Fruit fly (Drosophila melanogaster) whole organism, embryonic: ENCODE measurements around the gene CG43895.

Experiments
- Bdp1 ChIP-seq: fragments of 200-800 bp; sonication (Bioruptor generic); optimal IDR thresholded peaks from 3 replicates; lab custom pipeline; 2016; ENCODE audit warnings: missing biosample characterization, missing genetic modification characterization
- CG1024 ChIP-seq: fragments of 200-800 bp; sonication (Bioruptor generic); IDR thresholded peaks from 2 replicates; pipeline ENCODE4 v1.3.6; 2022; ENCODE audit warnings: missing biosample characterization, missing genetic modification characterization
- CG10462 ChIP-seq: fragments of 200-800 bp; sonication (Bioruptor generic); optimal IDR thresholded peaks from 2 replicates; lab custom pipeline; 2016; ENCODE audit warnings: missing biosample characterization, missing genetic modification characterization
- CG11093 ChIP-seq: fragments of 200-800 bp; sonication (Bioruptor generic); IDR thresholded peaks from 3 replicates; pipeline ENCODE4 v1.3.6; 2022; ENCODE audit warnings: missing biosample characterization, missing genetic modification characterization
- CG11398 ChIP-seq: fragments of 200-800 bp; sonication (Bioruptor generic); optimal IDR thresholded peaks from 2 replicates; lab custom pipeline; 2016; ENCODE audit warnings: missing biosample characterization, missing genetic modification characterization
- CG12744 ChIP-seq: fragments of 200-800 bp; sonication (Bioruptor generic); optimal IDR thresholded peaks from 2 replicates; lab custom pipeline; 2016; ENCODE audit warnings: missing biosample characterization, missing genetic modification characterization
- CG13287 ChIP-seq: fragments of 200-800 bp; sonication (Bioruptor generic); IDR thresholded peaks from 2 replicates; pipeline ENCODE4 v1.3.6; 2022; ENCODE audit warnings: missing biosample characterization, missing genetic modification characterization; ENCODE audit not compliant: partially characterized antibody
- CG14014 ChIP-seq: fragments of 200-800 bp; sonication (Bioruptor generic); IDR thresholded peaks from 2 replicates; pipeline ENCODE4 v1.3.6; 2022; ENCODE audit warnings: missing biosample characterization, missing genetic modification characterization
- CG1602 ChIP-seq: fragments of 200-800 bp; sonication (Bioruptor generic); optimal IDR thresholded peaks from 3 replicates; lab custom pipeline; 2016; ENCODE audit warnings: missing biosample characterization, missing genetic modification characterization
- CG17361 ChIP-seq: fragments of 200-800 bp; sonication (Bioruptor generic); IDR thresholded peaks from 3 replicates; pipeline ENCODE4 v1.3.6; 2022; ENCODE audit warnings: missing biosample characterization, missing genetic modification characterization
- CG2116 ChIP-seq: fragments of 200-800 bp; sonication (Bioruptor generic); optimal IDR thresholded peaks from 3 replicates; lab custom pipeline; 2018; ENCODE audit warnings: missing biosample characterization, mild to moderate bottlenecking, missing genetic modification characterization
- CG2199 ChIP-seq: fragments of 200-800 bp; sonication (Bioruptor generic); IDR thresholded peaks from 3 replicates; pipeline ENCODE4 v1.3.6; 2022; ENCODE audit warnings: missing biosample characterization, missing genetic modification characterization
- CG31441 ChIP-seq: fragments of 200-800 bp; sonication (Bioruptor generic); IDR thresholded peaks from 2 replicates; pipeline ENCODE4 v1.3.6; 2022; ENCODE audit warnings: missing biosample characterization, missing genetic modification characterization
- CG32767 ChIP-seq: fragments of 200-800 bp; sonication (Bioruptor generic); IDR thresholded peaks from 2 replicates; pipeline ENCODE4 v1.3.6; 2022; ENCODE audit warnings: missing biosample characterization, missing genetic modification characterization
- CG4282 ChIP-seq: fragments of 200-800 bp; sonication (Bioruptor generic); optimal IDR thresholded peaks from 2 replicates; lab custom pipeline; 2016; ENCODE audit warnings: missing biosample characterization, missing genetic modification characterization
- CG6689 ChIP-seq: fragments of 200-800 bp; sonication (Bioruptor generic); IDR thresholded peaks from 2 replicates; pipeline ENCODE4 v1.3.6; 2022; ENCODE audit warnings: missing biosample characterization, missing genetic modification characterization
- CG8290 ChIP-seq, 3 experiments: fragments of 200-800 bp; sonication (Bioruptor generic); optimal IDR thresholded peaks; 2 replicates each; lab custom pipeline; 2016 to 2019; ENCODE audit warnings: missing biosample characterization in 3 of 3, missing genetic modification characterization in 3 of 3, mild to moderate bottlenecking in 2 of 3, moderate library complexity in 1 of 3
- Dll ChIP-seq: fragments of 200-800 bp; sonication (Bioruptor generic); IDR thresholded peaks from 4 replicates; pipeline ENCODE4 v1.3.6; 2022; ENCODE audit warnings: missing biosample characterization, missing genetic modification characterization; ENCODE audit not compliant: partially characterized antibody
- GATAe ChIP-seq: fragments of 200-800 bp; sonication (Bioruptor generic); conservative IDR thresholded peaks from 2 replicates; pipeline ENCODE4 v1.3.6; 2022; ENCODE audit warnings: missing biosample characterization, missing genetic modification characterization
- HHEX ChIP-seq: fragments of 200-800 bp; sonication (Bioruptor generic); optimal IDR thresholded peaks from 3 replicates; lab custom pipeline; 2017; ENCODE audit warnings: missing biosample characterization, mild to moderate bottlenecking, missing genetic modification characterization, missing genetic modification reagents
- HLH54F ChIP-seq: fragments of 200-800 bp; sonication (Bioruptor generic); optimal IDR thresholded peaks from 3 replicates; lab custom pipeline; 2016; ENCODE audit warnings: missing biosample characterization, missing genetic modification characterization
- Lhr ChIP-seq: fragments of 200-800 bp; sonication (Bioruptor generic); optimal IDR thresholded peaks from 3 replicates; lab custom pipeline; 2017; ENCODE audit warnings: mild to moderate bottlenecking, missing biosample characterization, missing genetic modification reagents, missing genetic modification characterization
- MBD-R2 ChIP-seq: fragments of 200-800 bp; sonication (Bioruptor generic); IDR thresholded peaks from 2 replicates; pipeline ENCODE4 v1.3.6; 2022; ENCODE audit warnings: missing biosample characterization, missing genetic modification characterization
- Neu2 ChIP-seq: fragments of 200-800 bp; sonication (Bioruptor generic); optimal IDR thresholded peaks from 3 replicates; lab custom pipeline; 2016; ENCODE audit warnings: missing biosample characterization, missing genetic modification characterization, borderline replicate concordance
- Oaz ChIP-seq: fragments of 200-800 bp; sonication (Bioruptor generic); IDR thresholded peaks from 2 replicates; pipeline ENCODE4 v1.3.6; 2022; ENCODE audit warnings: missing biosample characterization, missing genetic modification characterization
- Six4 ChIP-seq: fragments of 200-800 bp; sonication (Bioruptor generic); optimal IDR thresholded peaks from 2 replicates; lab custom pipeline; 2016; ENCODE audit warnings: missing biosample characterization, missing genetic modification characterization
- Sox102F ChIP-seq: fragments of 200-800 bp; sonication (Bioruptor generic); optimal IDR thresholded peaks from 2 replicates; lab custom pipeline; 2018; ENCODE audit warnings: missing biosample characterization, mild to moderate bottlenecking, missing genetic modification characterization, moderate library complexity
- TFAM ChIP-seq: fragments of 200-800 bp; sonication (Bioruptor generic); optimal IDR thresholded peaks from 2 replicates; lab custom pipeline; 2017; ENCODE audit warnings: missing biosample characterization, missing genetic modification characterization, inconsistent platforms
- Xbp1 ChIP-seq: fragments of 200-800 bp; sonication (Bioruptor generic); optimal IDR thresholded peaks from 3 replicates; lab custom pipeline; 2016; ENCODE audit warnings: missing biosample characterization, mild to moderate bottlenecking, missing genetic modification characterization
- al ChIP-seq: fragments of 200-800 bp; sonication (Bioruptor generic); IDR thresholded peaks from 2 replicates; pipeline ENCODE4 v1.3.6; 2022; ENCODE audit warnings: missing biosample characterization, missing genetic modification characterization
- ato ChIP-seq: fragments of 200-800 bp; sonication (Bioruptor generic); IDR thresholded peaks from 2 replicates; pipeline ENCODE4 v1.3.6; 2022; ENCODE audit warnings: missing biosample characterization, missing genetic modification characterization; ENCODE audit not compliant: partially characterized antibody
- bowl ChIP-seq: fragments of 200-800 bp; sonication (Bioruptor generic); IDR thresholded peaks from 2 replicates; pipeline ENCODE4 v1.3.6; 2022; ENCODE audit warnings: missing biosample characterization, missing genetic modification characterization
- chn ChIP-seq: fragments of 200-800 bp; sonication (Bioruptor generic); optimal IDR thresholded peaks from 2 replicates; lab custom pipeline; 2016; ENCODE audit warnings: missing biosample characterization, missing genetic modification characterization
- gsb ChIP-seq: fragments of 200-800 bp; sonication (Bioruptor generic); IDR thresholded peaks from 2 replicates; pipeline ENCODE4 v1.3.6; 2022; ENCODE audit warnings: missing biosample characterization, missing genetic modification characterization
- gsb-n ChIP-seq: fragments of 200-800 bp; sonication (Bioruptor generic); optimal IDR thresholded peaks from 3 replicates; lab custom pipeline; 2018; ENCODE audit warnings: missing biosample characterization, mild to moderate bottlenecking, missing genetic modification characterization
- knrl ChIP-seq: fragments of 200-800 bp; sonication (Bioruptor generic); IDR thresholded peaks from 3 replicates; pipeline ENCODE4 v1.3.6; 2022; ENCODE audit warnings: missing biosample characterization, missing genetic modification characterization; ENCODE audit not compliant: partially characterized antibody
- mld ChIP-seq: fragments of 200-800 bp; sonication (Bioruptor generic); IDR thresholded peaks from 3 replicates; pipeline ENCODE4 v1.3.6; 2022; ENCODE audit warnings: missing biosample characterization, missing genetic modification characterization; ENCODE audit not compliant: partially characterized antibody
- pum ChIP-seq: fragments of 200-800 bp; sonication (Bioruptor generic); optimal IDR thresholded peaks from 2 replicates; lab custom pipeline; 2016; ENCODE audit warnings: missing biosample characterization, missing genetic modification characterization
- pzg ChIP-seq: fragments of 200-800 bp; sonication (Bioruptor generic); optimal IDR thresholded peaks from 3 replicates; lab custom pipeline; 2018; ENCODE audit warnings: missing biosample characterization, mild to moderate bottlenecking, missing genetic modification characterization, moderate library complexity
- row ChIP-seq: fragments of 200-800 bp; sonication (Bioruptor generic); IDR thresholded peaks from 3 replicates; pipeline ENCODE4 v1.3.6; 2022; ENCODE audit warnings: missing biosample characterization, missing genetic modification characterization
- sisA ChIP-seq: fragments of 200-800 bp; sonication (Bioruptor generic); IDR thresholded peaks from 2 replicates; pipeline ENCODE4 v1.3.6; 2022; ENCODE audit warnings: missing biosample characterization, missing genetic modification characterization
- ssp ChIP-seq: fragments of 200-800 bp; sonication (Bioruptor generic); IDR thresholded peaks from 2 replicates; pipeline ENCODE4 v1.3.6; 2022; ENCODE audit warnings: missing biosample characterization, missing genetic modification characterization
- stwl ChIP-seq: fragments of 200-800 bp; sonication (Bioruptor generic); optimal IDR thresholded peaks from 3 replicates; lab custom pipeline; 2018; ENCODE audit warnings: missing biosample characterization, mild to moderate bottlenecking, missing genetic modification characterization, moderate library complexity
- sug ChIP-seq: fragments of 200-800 bp; optimal IDR thresholded peaks from 2 replicates; lab custom pipeline; 2019; ENCODE audit warnings: missing biosample characterization, mild to moderate bottlenecking, missing genetic modification characterization, moderate library complexity
- tin ChIP-seq: fragments of 200-800 bp; sonication (Bioruptor generic); optimal IDR thresholded peaks from 3 replicates; lab custom pipeline; 2016; ENCODE audit warnings: missing biosample characterization, missing genetic modification characterization
- trem ChIP-seq: fragments of 200-800 bp; optimal IDR thresholded peaks from 3 replicates; lab custom pipeline; 2019; ENCODE audit warnings: missing biosample characterization, mild to moderate bottlenecking, missing genetic modification characterization, moderate library complexity
- usp ChIP-seq: fragments of >200 bp; optimal IDR thresholded peaks from 2 replicates; lab custom pipeline; 2017; ENCODE audit warnings: missing biosample characterization, missing genetic modification characterization
- wek ChIP-seq: fragments of 200-800 bp; sonication (Bioruptor generic); optimal IDR thresholded peaks from 3 replicates; lab custom pipeline; 2018; ENCODE audit warnings: missing biosample characterization, mild to moderate bottlenecking, missing genetic modification characterization, moderate library complexity
- z ChIP-seq: fragments of 200-800 bp; sonication (Bioruptor generic); IDR thresholded peaks from 3 replicates; pipeline ENCODE4 v1.3.6; 2022; ENCODE audit warnings: missing biosample characterization, missing genetic modification characterization
- zfh2 ChIP-seq: fragments of 200-800 bp; sonication (Bioruptor generic); optimal IDR thresholded peaks from 2 replicates; lab custom pipeline; 2016; ENCODE audit warnings: missing biosample characterization, missing genetic modification characterization

The CG43895 gene

dm6 chr3L:21823236-21823635 lies 9.7 kb upstream of the CG43895 start, which contains the start of gene CG7407 (continued):
- TF ChIP-seq ato (GFP tag; lab: Robert Waterston, UW) = no peak
- TF ChIP-seq Oaz (GFP tag; lab: Robert Waterston, UW) = no peak
- TF ChIP-seq CG31441 (GFP tag; lab: Robert Waterston, UW) = no peak
- peak; percentile 52 for TF ChIP-seq stwl (tag; lab: Kevin White, UChicago)
- TF ChIP-seq sug (tag; lab: Kevin White, UChicago) = no peak
- TF ChIP-seq sisA = no peak
- no peak for TF ChIP-seq al
- peak; percentile 48; the same call in 1 of the 3 replicates for TF ChIP-seq row (GFP tag; lab: Robert Waterston, UW)
- TF ChIP-seq chn (GFP tag; lab: Kevin White, UChicago) = no peak
- TF ChIP-seq HHEX (GFP tag; lab: Kevin White, UChicago) = no peak
- TF ChIP-seq Lhr (GFP tag; lab: Kevin White, UChicago) = peak; percentile 0
- no peak for TF ChIP-seq CG14014 (GFP tag; lab: Robert Waterston, UW)
- TF ChIP-seq pzg (GFP tag; lab: Kevin White, UChicago) = peak; percentile 32
- TF ChIP-seq Bdp1 (GFP tag; lab: Kevin White, UChicago) = no peak
- TF ChIP-seq CG13287 (GFP tag; lab: Robert Waterston, UW) = peak; percentile 31; the same call in 1 of the 2 replicates

- no peak for TF ChIP-seq GATAe
- TF ChIP-seq CG32767 (GFP tag; lab: Robert Waterston, UW) = no peak
- TF ChIP-seq MBD-R2 (GFP tag; lab: Robert Waterston, UW) = peak; percentile 85
- 0 out of 2 replicates have a peak, but pooled peaks have one; percentile 19 for TF ChIP-seq CG6689
- peak; percentile 22 for TF ChIP-seq tin (GFP tag; lab: Kevin White, UChicago)
- no peak for TF ChIP-seq CG10462 (GFP tag; lab: Kevin White, UChicago)
- peak; percentile 47 for TF ChIP-seq Six4
- no peak for TF ChIP-seq z (GFP tag; lab: Robert Waterston, UW)
- TF ChIP-seq zfh2 (GFP tag; lab: Kevin White, UChicago) = peak; percentile 37
- peak; percentile 5 for TF ChIP-seq CG8290 (GFP tag; optimal IDR thresholded peaks at IDR 0.05; lab: Kevin White, UChicago)
- TF ChIP-seq CG8290 (tag; optimal IDR thresholded peaks at IDR 0.05; lab: Kevin White, UChicago) = no peak
- TF ChIP-seq HLH54F (GFP tag; lab: Kevin White, UChicago) = peak; percentile 11
- TF ChIP-seq bowl = no peak
- TF ChIP-seq Sox102F = no peak
- 0 out of 2 replicates have a peak, but pooled peaks have one; percentile 13 for TF ChIP-seq ssp (GFP tag; lab: Robert Waterston, UW)
- no peak for TF ChIP-seq Neu2 (GFP tag; lab: Kevin White, UChicago)
- TF ChIP-seq CG4282 (GFP tag; lab: Kevin White, UChicago) = no peak
- TF ChIP-seq CG11093 = no peak
- TF ChIP-seq CG11398 (GFP tag; lab: Kevin White, UChicago) = peak; percentile 13
- TF ChIP-seq CG17361 (GFP tag; lab: Robert Waterston, UW) = 0 out of 3 replicates have a peak, but pooled peaks have one; percentile 40
- TF ChIP-seq CG1602 (GFP tag; lab: Kevin White, UChicago) = peak; percentile 2
- peak; percentile 13 for TF ChIP-seq trem (tag; lab: Kevin White, UChicago)
- peak; percentile 7 for TF ChIP-seq gsb-n (tag; lab: Kevin White, UChicago)
- no peak for TF ChIP-seq mld
- TF ChIP-seq wek (GFP tag; lab: Kevin White, UChicago) = peak; percentile 97
- TF ChIP-seq pum (GFP tag; lab: Kevin White, UChicago) = peak; percentile 1
- TF ChIP-seq gsb (GFP tag; lab: Robert Waterston, UW) = no peak
- no peak for TF ChIP-seq TFAM (GFP tag; lab: Kevin White, UChicago)
- no peak for TF ChIP-seq Dll (GFP tag; lab: Robert Waterston, UW)
- no peak for TF ChIP-seq knrl (GFP tag; lab: Robert Waterston, UW)
- TF ChIP-seq CG12744 (GFP tag; lab: Kevin White, UChicago) = peak; percentile 8
- peak; percentile 74; the same call in 2 of the 3 replicates for TF ChIP-seq CG2199 (GFP tag; lab: Robert Waterston, UW)
- TF ChIP-seq CG1024 (GFP tag; lab: Robert Waterston, UW) = 0 out of 2 replicates have a peak, but pooled peaks have one; percentile 41
- peak; percentile 19 for TF ChIP-seq CG2116 (GFP tag; lab: Kevin White, UChicago)
- TF ChIP-seq usp (GFP tag; lab: Kevin White, UChicago) = no peak
- peak; percentile 51 for TF ChIP-seq Xbp1 (GFP tag; lab: Kevin White, UChicago)
These were observed 8.3 kb upstream of the CG43895 start, which contains the start of gene CycH for dm6 chr3L:21821780-21822179. Gene CycH, plus strand, starts transcription at chr3L:21821997.
